Worm (Caenorhabditis elegans) whole organism, mixed stage, embryonic: Measurements from ENCODE around the gene clec-2.
A peak's percentile ranks its signal among the peaks of the same experiment; 100 is the strongest.

Source experiments
- M03D4.4 ChIP-seq: sonication (generic microtip); optimal IDR thresholded peaks from 2 replicates; lab custom pipeline; 2017; ENCODE audit warnings: mild to moderate bottlenecking, missing genetic modification characterization, missing compliant biosample characterization
- bed-3 ChIP-seq: fragments of 200-800 bp; sonication (Bioruptor generic); optimal IDR thresholded peaks from 3 replicates; lab custom pipeline; 2018; ENCODE audit warnings: mild to moderate bottlenecking, missing genetic modification characterization, moderate library complexity, missing compliant biosample characterization
- blmp-1 ChIP-seq: fragments of 150-350 bp; optimal IDR thresholded peaks from 2 replicates; lab custom pipeline; 2014; ENCODE audit warnings: missing biosample characterization, missing genetic modification characterization
- ceh-39 ChIP-seq: fragments of 150-350 bp; optimal IDR thresholded peaks from 2 replicates; lab custom pipeline; 2014; ENCODE audit warnings: missing biosample characterization, missing genetic modification characterization
- ceh-43 ChIP-seq: fragments of 200-800 bp; sonication (Bioruptor generic); optimal IDR thresholded peaks from 2 replicates; lab custom pipeline; 2018; ENCODE audit warnings: mild to moderate bottlenecking, missing genetic modification characterization, moderate library complexity, missing compliant biosample characterization
- ceh-83 ChIP-seq: fragments of 200-800 bp; sonication (Bioruptor generic); optimal IDR thresholded peaks from 2 replicates; lab custom pipeline; 2018; ENCODE audit warnings: mild to moderate bottlenecking, missing genetic modification characterization, missing compliant biosample characterization
- ces-1 ChIP-seq: fragments of 150-350 bp; optimal IDR thresholded peaks from 2 replicates; lab custom pipeline; 2014; ENCODE audit warnings: missing biosample characterization, missing genetic modification reagents, missing genetic modification characterization
- cnd-1 ChIP-seq: fragments of 200-800 bp; sonication (Bioruptor generic); optimal IDR thresholded peaks from 2 replicates; lab custom pipeline; 2018; ENCODE audit warnings: mild to moderate bottlenecking, missing genetic modification characterization, missing compliant biosample characterization
- drap-1 ChIP-seq: fragments of 200-800 bp; sonication (Bioruptor generic); optimal IDR thresholded peaks from 3 replicates; lab custom pipeline; 2018; ENCODE audit warnings: mild to moderate bottlenecking, missing genetic modification characterization, missing compliant biosample characterization
- elt-3 ChIP-seq: fragments of 150-350 bp; optimal IDR thresholded peaks from 2 replicates; lab custom pipeline; 2014; ENCODE audit warnings: missing biosample characterization, missing genetic modification characterization
- flh-1 ChIP-seq: fragments of 200-800 bp; sonication (Bioruptor generic); optimal IDR thresholded peaks from 2 replicates; lab custom pipeline; 2018; ENCODE audit warnings: mild to moderate bottlenecking, missing genetic modification characterization, moderate library complexity, missing compliant biosample characterization
- ham-2 ChIP-seq: fragments of 200-800 bp; sonication (Bioruptor generic); optimal IDR thresholded peaks from 2 replicates; lab custom pipeline; 2018; ENCODE audit warnings: mild to moderate bottlenecking, missing genetic modification characterization, missing compliant biosample characterization
- hlh-1 ChIP-seq: fragments of 150-350 bp; optimal IDR thresholded peaks from 2 replicates; lab custom pipeline; 2014; ENCODE audit warnings: missing biosample characterization, missing genetic modification reagents, missing genetic modification characterization
- lin-13 ChIP-seq: fragments of 150-350 bp; optimal IDR thresholded peaks from 2 replicates; lab custom pipeline; 2014; ENCODE audit warnings: missing biosample characterization, missing genetic modification characterization
- lin-32 ChIP-seq: fragments of 200-800 bp; sonication (Bioruptor generic); optimal IDR thresholded peaks from 2 replicates; lab custom pipeline; 2018; ENCODE audit warnings: mild to moderate bottlenecking, missing genetic modification characterization, missing compliant biosample characterization
- lsy-2 ChIP-seq: fragments of 150-350 bp; optimal IDR thresholded peaks from 2 replicates; lab custom pipeline; 2014; ENCODE audit warnings: missing biosample characterization, missing genetic modification characterization
- mab-5 ChIP-seq: fragments of 150-350 bp; optimal IDR thresholded peaks from 2 replicates; lab custom pipeline; 2014; ENCODE audit warnings: missing biosample characterization, missing genetic modification characterization
- mep-1 ChIP-seq: fragments of 150-350 bp; optimal IDR thresholded peaks from 2 replicates; lab custom pipeline; 2017; ENCODE audit warnings: missing biosample characterization, missing genetic modification reagents, missing genetic modification characterization, inconsistent platforms
- mls-2 ChIP-seq: sonication (generic microtip); optimal IDR thresholded peaks from 2 replicates; lab custom pipeline; 2016; ENCODE audit warnings: mild to moderate bottlenecking, missing genetic modification characterization, moderate library complexity, missing compliant biosample characterization
- nhr-2 ChIP-seq: fragments of 150-350 bp; optimal IDR thresholded peaks from 2 replicates; lab custom pipeline; 2014; ENCODE audit warnings: missing biosample characterization, missing genetic modification characterization
- nhr-237 ChIP-seq: fragments of 150-350 bp; optimal IDR thresholded peaks from 2 replicates; lab custom pipeline; 2014; ENCODE audit warnings: missing biosample characterization, missing genetic modification characterization
- nhr-28 ChIP-seq: fragments of 150-350 bp; optimal IDR thresholded peaks from 2 replicates; lab custom pipeline; 2014; ENCODE audit warnings: missing biosample characterization, missing genetic modification characterization
- nhr-76 ChIP-seq: sonication (generic microtip); optimal IDR thresholded peaks from 2 replicates; lab custom pipeline; 2017; ENCODE audit warnings: missing biosample characterization, missing genetic modification characterization
- pha-4 ChIP-seq: fragments of 150-350 bp; optimal IDR thresholded peaks from 2 replicates; lab custom pipeline; 2018; ENCODE audit warnings: missing biosample characterization, missing genetic modification reagents, missing genetic modification characterization
- snpc-4 ChIP-seq: fragments of 150-350 bp; optimal IDR thresholded peaks from 2 replicates; lab custom pipeline; 2014; ENCODE audit warnings: missing biosample characterization, missing genetic modification characterization
- sptf-1 ChIP-seq: sonication (generic microtip); optimal IDR thresholded peaks from 2 replicates; lab custom pipeline; 2017; ENCODE audit warnings: mild to moderate bottlenecking, missing genetic modification characterization, moderate library complexity, missing compliant biosample characterization
- tbx-8 ChIP-seq: fragments of 200-800 bp; sonication (Bioruptor generic); optimal IDR thresholded peaks from 2 replicates; lab custom pipeline; 2018; ENCODE audit warnings: mild to moderate bottlenecking, missing genetic modification characterization, moderate library complexity, missing compliant biosample characterization
- unc-120 ChIP-seq: sonication (generic microtip); optimal IDR thresholded peaks from 2 replicates; lab custom pipeline; 2017; ENCODE audit warnings: missing genetic modification characterization, missing compliant biosample characterization; ENCODE audit not compliant: poor library complexity, severe bottlenecking
- unc-39 ChIP-seq: fragments of 150-350 bp; optimal IDR thresholded peaks from 2 replicates; lab custom pipeline; 2014; ENCODE audit warnings: missing biosample characterization, missing genetic modification characterization
- unc-62 ChIP-seq: fragments of 150-350 bp; optimal IDR thresholded peaks from 2 replicates; lab custom pipeline; 2014; ENCODE audit warnings: missing biosample characterization, missing genetic modification reagents, missing genetic modification characterization
- zip-8 ChIP-seq: fragments of 150-350 bp; optimal IDR thresholded peaks from 2 replicates; lab custom pipeline; 2014; ENCODE audit warnings: missing biosample characterization, missing genetic modification characterization

clec-2 gene

ce11 chrII:3054622-3055021 lies 31.4 kb upstream of the clec-2 start:
- no peak for TF ChIP-seq unc-120 (tag; lab: Kevin White, UChicago)
- no peak for TF ChIP-seq lin-32 (GFP tag; lab: Kevin White, UChicago)
- TF ChIP-seq pha-4 (tag; lab: Kevin White, UChicago): peak; percentile 10
- TF ChIP-seq sptf-1 (tag; lab: Kevin White, UChicago): no peak
- TF ChIP-seq hlh-1 (tag; lab: Kevin White, UChicago): no peak

ce11 chrII:3054221-3054620 lies 31.0 kb upstream of the clec-2 start, which contains the start of gene lido-13:
TSS of gene lido-13 (minus strand) at chrII:3054321.
- TF ChIP-seq hlh-1 (tag; lab: Kevin White, UChicago) (no peak), cnd-1 (tag; lab: Kevin White, UChicago) (no peak), pha-4 (tag; lab: Kevin White, UChicago) (no peak), lsy-2 (tag; lab: Kevin White, UChicago) (no peak), unc-120 (tag; lab: Kevin White, UChicago) (no peak), ham-2 (no peak), bed-3 (GFP tag; lab: Kevin White, UChicago) (no peak), lin-13 (tag; lab: Kevin White, UChicago) (no peak), nhr-237 (no peak), blmp-1 (tag; lab: Kevin White, UChicago) (no peak), lin-32 (GFP tag; lab: Kevin White, UChicago) (no peak)

- TF ChIP-seq mls-2 (tag; lab: Kevin White, UChicago): no peak
- no peak for TF ChIP-seq M03D4.4 (tag; lab: Kevin White, UChicago)
- TF ChIP-seq elt-3 (tag; lab: Kevin White, UChicago): no peak
- TF ChIP-seq ceh-83 (GFP tag; lab: Kevin White, UChicago): no peak
- no peak for TF ChIP-seq unc-62
- no peak for TF ChIP-seq flh-1 (GFP tag; lab: Kevin White, UChicago)
- TF ChIP-seq nhr-76 (tag; lab: Kevin White, UChicago): no peak
- TF ChIP-seq lsy-2 (tag; lab: Kevin White, UChicago): no peak
- TF ChIP-seq nhr-2 (tag; lab: Kevin White, UChicago): no peak
- no peak for TF ChIP-seq ceh-39
- TF ChIP-seq sptf-1 (tag; lab: Kevin White, UChicago): no peak
- no peak for TF ChIP-seq bed-3 (GFP tag; lab: Kevin White, UChicago)
- TF ChIP-seq hlh-1 (tag; lab: Kevin White, UChicago): no peak
Measured at ce11 chrII:3053689-3054088, 30.5 kb upstream of the clec-2 start.

- TF ChIP-seq mls-2 (tag; lab: Kevin White, UChicago) (no peak), mep-1 (no peak), ceh-43 (GFP tag; lab: Kevin White, UChicago) (no peak), lin-13 (tag; lab: Kevin White, UChicago) (no peak), bed-3 (GFP tag; lab: Kevin White, UChicago) (no peak), unc-62 (no peak), zip-8 (tag; lab: Kevin White, UChicago) (no peak)
Measured at ce11 chrII:3052843-3053242, 29.6 kb upstream of the clec-2 start.

ce11 chrII:3051332-3051731 lies 28.1 kb upstream of the clec-2 start:
- TF ChIP-seq unc-39 (tag; lab: Kevin White, UChicago) (no peak), lsy-2 (tag; lab: Kevin White, UChicago) (no peak), ceh-43 (GFP tag; lab: Kevin White, UChicago) (no peak)

- TF ChIP-seq lsy-2 (tag; lab: Kevin White, UChicago) (no peak), ceh-39 (no peak), snpc-4 (tag; lab: Kevin White, UChicago) (no peak), mab-5 (tag; lab: Kevin White, UChicago) (no peak), drap-1 (GFP tag; lab: Kevin White, UChicago) (no peak), lin-13 (tag; lab: Kevin White, UChicago) (no peak), bed-3 (GFP tag; lab: Kevin White, UChicago) (no peak), tbx-8 (no peak), unc-120 (tag; lab: Kevin White, UChicago) (no peak), zip-8 (tag; lab: Kevin White, UChicago) (no peak), nhr-2 (tag; lab: Kevin White, UChicago) (no peak), ceh-83 (GFP tag; lab: Kevin White, UChicago) (no peak), M03D4.4 (tag; lab: Kevin White, UChicago) (no peak), nhr-237 (no peak), pha-4 (tag; lab: Kevin White, UChicago) (no peak), hlh-1 (tag; lab: Kevin White, UChicago) (no peak), sptf-1 (tag; lab: Kevin White, UChicago) (no peak), ces-1 (GFP tag; lab: Kevin White, UChicago) (no peak), nhr-28 (tag; lab: Kevin White, UChicago) (no peak)
Measured at ce11 chrII:3050703-3051102, 27.5 kb upstream of the clec-2 start, which contains the start of gene sri-31. TSS of gene sri-31 (plus strand) at chrII:3051003.
